Fruit fly (Drosophila melanogaster) Kc167 (cell line): ENCODE measurements around the gene ntc.

Source experiments
- Myc ChIP-seq: fragments of >200 bp; optimal IDR thresholded peaks from 2 replicates; lab custom pipeline; 2017; ENCODE audit warnings: missing external identifiers
- Sin3A ChIP-seq: fragments of >200 bp; optimal IDR thresholded peaks from 2 replicates; lab custom pipeline; 2018; ENCODE audit warnings: missing external identifiers
- insv ChIP-seq: fragments of >200 bp; optimal IDR thresholded peaks from 3 replicates; lab custom pipeline; 2018; ENCODE audit warnings: missing external identifiers
- psq ChIP-seq: fragments of >200 bp; optimal IDR thresholded peaks from 2 replicates; lab custom pipeline; 2017; ENCODE audit warnings: missing external identifiers

DNA sequence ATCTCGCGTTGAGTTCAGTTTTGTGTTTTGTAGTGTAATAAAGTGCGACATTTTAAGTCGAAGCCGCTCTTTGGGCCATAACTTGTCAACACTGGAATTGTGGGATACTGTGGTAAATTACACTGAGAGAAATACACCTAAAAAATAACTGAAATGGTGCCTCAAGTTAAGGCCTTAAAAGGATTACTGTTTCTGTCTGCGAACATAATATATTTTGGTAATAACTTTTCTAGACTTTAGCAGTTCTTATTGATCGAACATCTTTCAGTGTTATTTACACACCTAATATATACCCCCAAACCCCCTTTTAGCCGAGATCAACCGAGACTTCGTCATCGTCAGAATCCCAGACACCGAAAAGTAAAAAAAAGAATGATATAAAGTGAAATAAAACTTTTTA, 45.6 kb upstream of the ntc start:
- no peak for TF ChIP-seq insv (lab: Kevin White, UChicago)
- TF ChIP-seq psq (lab: Kevin White, UChicago) = no peak
- no peak for TF ChIP-seq Sin3A (lab: Kevin White, UChicago)
- no peak for TF ChIP-seq Myc
